Fruit fly (Drosophila melanogaster): ENCODE results near the gene CG9458.

dm6 chr3R:9791177-9791806 is 28.4 kb downstream of the CG9458 start, which contains the start of the genes CG12945 and CG8507:
- TF ChIP-seq Hr4 (GFP tag; optimal IDR thresholded peaks at IDR 0.05) (no peak), ss (GFP tag; optimal IDR thresholded peaks at IDR 0.05) (no peak), CG8319 (GFP tag; optimal IDR thresholded peaks at IDR 0.05) (no peak), CG6854 (GFP tag; optimal IDR thresholded peaks at IDR 0.05) (no peak), CG3032 (tag; optimal IDR thresholded peaks at IDR 0.05) (peak; percentile 58), CG6276 (GFP tag; optimal IDR thresholded peaks at IDR 0.05) (no peak), Hr38 (GFP tag; optimal IDR thresholded peaks at IDR 0.05) (no peak), Blimp-1 (GFP tag; optimal IDR thresholded peaks at IDR 0.05) (no peak), acj6 (GFP tag; optimal IDR thresholded peaks at IDR 0.05) (peak; percentile 47), Eip75B (GFP tag; optimal IDR thresholded peaks at IDR 0.05) (no peak)
